Worm (Caenorhabditis elegans) whole organism, young adult: ENCODE measurements around the gene zmp-3.

ENCODE experiments used
- B0261.1 ChIP-seq: sonication (generic microtip); optimal IDR thresholded peaks from 2 replicates; lab custom pipeline; 2016; ENCODE audit warnings: mild to moderate bottlenecking, missing genetic modification characterization, moderate library complexity, missing compliant biosample characterization
- C17E4.6 ChIP-seq: fragments of 200-800 bp; sonication (Bioruptor generic); IDR thresholded peaks from 2 replicates; pipeline ENCODE4 v1.3.6; 2022; ENCODE audit warnings: missing genetic modification reagents, missing genetic modification characterization, missing compliant biosample characterization
- F22D6.2 ChIP-seq: sonication (generic microtip); optimal IDR thresholded peaks from 2 replicates; lab custom pipeline; 2016; ENCODE audit warnings: mild to moderate bottlenecking, missing genetic modification characterization, missing compliant biosample characterization
- F37B4.10 ChIP-seq: fragments of 200-800 bp; sonication (Bioruptor generic); IDR thresholded peaks from 2 replicates; pipeline ENCODE4 v1.3.6; 2022; ENCODE audit warnings: missing genetic modification characterization, missing compliant biosample characterization
- F55B11.4 ChIP-seq: sonication (generic microtip); optimal IDR thresholded peaks from 2 replicates; lab custom pipeline; 2016; ENCODE audit warnings: missing compliant biosample characterization, missing genetic modification characterization, borderline replicate concordance; ENCODE audit not compliant: insufficient read depth
- F57A8.1 ChIP-seq: fragments of 200-800 bp; sonication (Bioruptor generic); optimal IDR thresholded peaks from 2 replicates; lab custom pipeline; 2018; ENCODE audit warnings: mild to moderate bottlenecking, missing genetic modification characterization, moderate library complexity, missing compliant biosample characterization
- K12H6.12 ChIP-seq: fragments of 200-800 bp; sonication (Bioruptor generic); optimal IDR thresholded peaks from 2 replicates; lab custom pipeline; 2018; ENCODE audit warnings: mild to moderate bottlenecking, missing genetic modification characterization, missing compliant biosample characterization
- T26A5.8 ChIP-seq: sonication (generic microtip); optimal IDR thresholded peaks from 2 replicates; lab custom pipeline; 2016; ENCODE audit warnings: missing genetic modification characterization, missing compliant biosample characterization
- Y95B8A.8 ChIP-seq: fragments of 200-800 bp; sonication (Bioruptor generic); IDR thresholded peaks from 2 replicates; pipeline ENCODE4 v1.3.6; 2022; ENCODE audit warnings: missing genetic modification reagents, missing genetic modification characterization, missing compliant biosample characterization
- ZK185.1 ChIP-seq: sonication (generic microtip); optimal IDR thresholded peaks from 2 replicates; lab custom pipeline; 2016; ENCODE audit warnings: mild to moderate bottlenecking, missing genetic modification characterization, missing compliant biosample characterization; ENCODE audit not compliant: poor library complexity, severe bottlenecking
- aptf-2 ChIP-seq: fragments of 200-800 bp; sonication (Bioruptor generic); conservative IDR thresholded peaks from 2 replicates; pipeline ENCODE4 v1.3.6; 2022; ENCODE audit warnings: missing genetic modification reagents, missing genetic modification characterization, missing compliant biosample characterization
- ccch-3 ChIP-seq: fragments of 200-800 bp; sonication (Bioruptor generic); optimal IDR thresholded peaks from 2 replicates; lab custom pipeline; 2018; ENCODE audit warnings: mild to moderate bottlenecking, missing genetic modification characterization, missing compliant biosample characterization
- ceh-27 ChIP-seq: fragments of 200-800 bp; sonication (Bioruptor generic); optimal IDR thresholded peaks from 2 replicates; lab custom pipeline; 2018; ENCODE audit warnings: mild to moderate bottlenecking, missing genetic modification characterization, moderate library complexity, missing compliant biosample characterization
- ceh-58 ChIP-seq: fragments of 200-800 bp; sonication (Bioruptor generic); IDR thresholded peaks from 2 replicates; pipeline ENCODE4 v1.3.6; 2022; ENCODE audit warnings: missing genetic modification characterization, missing compliant biosample characterization
- efl-1 ChIP-seq: fragments of 150-350 bp; optimal IDR thresholded peaks from 2 replicates; lab custom pipeline; 2014; ENCODE audit warnings: missing biosample characterization, missing genetic modification reagents, missing genetic modification characterization
- ets-4 ChIP-seq: fragments of 200-800 bp; sonication (Bioruptor generic); optimal IDR thresholded peaks from 2 replicates; lab custom pipeline; 2018; ENCODE audit warnings: mild to moderate bottlenecking, missing genetic modification characterization, missing compliant biosample characterization
- hlh-26 ChIP-seq: fragments of 200-800 bp; sonication (Bioruptor generic); conservative IDR thresholded peaks from 2 replicates; pipeline ENCODE4 v1.3.6; 2022; ENCODE audit warnings: missing genetic modification reagents, missing genetic modification characterization, missing compliant biosample characterization
- lsy-27 ChIP-seq: sonication (generic microtip); optimal IDR thresholded peaks from 2 replicates; lab custom pipeline; 2017; ENCODE audit warnings: missing genetic modification characterization, mild to moderate bottlenecking, missing compliant biosample characterization, antibody characterized with exemption, missing genotype, borderline replicate concordance; ENCODE audit not compliant: insufficient read depth
- madf-3 ChIP-seq: fragments of 200-800 bp; sonication (Bioruptor generic); IDR thresholded peaks from 2 replicates; pipeline ENCODE4 v1.3.6; 2022; ENCODE audit warnings: missing genetic modification reagents, missing genetic modification characterization, missing compliant biosample characterization
- mel-28 ChIP-seq: sonication (generic microtip); optimal IDR thresholded peaks from 2 replicates; lab custom pipeline; 2016; ENCODE audit warnings: borderline replicate concordance, mild to moderate bottlenecking, missing genetic modification characterization, missing compliant biosample characterization
- nfya-2 ChIP-seq: fragments of 200-800 bp; sonication (Bioruptor generic); IDR thresholded peaks from 2 replicates; pipeline ENCODE4 v1.3.6; 2022; ENCODE audit warnings: missing genetic modification reagents, missing genetic modification characterization, missing compliant biosample characterization
- nhr-27 ChIP-seq: fragments of 200-800 bp; sonication (Bioruptor generic); optimal IDR thresholded peaks from 2 replicates; lab custom pipeline; 2018; ENCODE audit warnings: mild to moderate bottlenecking, missing genetic modification characterization, moderate library complexity, missing compliant biosample characterization
- nhr-80 ChIP-seq: sonication (generic microtip); optimal IDR thresholded peaks from 2 replicates; lab custom pipeline; 2016; ENCODE audit warnings: missing genetic modification characterization, missing compliant biosample characterization
- pha-4 ChIP-seq: fragments of 150-350 bp; sonication (generic microtip); optimal IDR thresholded peaks from 2 replicates; lab custom pipeline; 2014; ENCODE audit warnings: missing biosample characterization, missing genetic modification reagents, missing genetic modification characterization
- rec-8 ChIP-seq, 2 experiments: sonication (generic microtip); optimal IDR thresholded peaks; 2 replicates each; lab custom pipeline; 2016; ENCODE audit warnings: mild to moderate bottlenecking in 2 of 2, missing genetic modification characterization in 2 of 2, missing genetic modification reagents in 2 of 2, missing genotype in 2 of 2, missing biosample characterization in 1 of 2, missing compliant biosample characterization in 1 of 2, moderate library complexity in 1 of 2
- repo-1 ChIP-seq: sonication (generic microtip); optimal IDR thresholded peaks from 2 replicates; lab custom pipeline; 2017; ENCODE audit warnings: mild to moderate bottlenecking, missing genetic modification characterization, missing compliant biosample characterization
- sea-2 ChIP-seq: fragments of 200-800 bp; sonication (Bioruptor generic); IDR thresholded peaks from 2 replicates; pipeline ENCODE4 v1.3.6; 2022; ENCODE audit warnings: missing genetic modification characterization, missing compliant biosample characterization
- snpc-3.4 ChIP-seq: sonication (generic microtip); optimal IDR thresholded peaks from 2 replicates; lab custom pipeline; 2017; ENCODE audit warnings: missing genetic modification characterization, mild to moderate bottlenecking, missing compliant biosample characterization, antibody characterized with exemption, moderate library complexity, missing genotype, missing genetic modification reagents
- tbp1 ChIP-seq: fragments of 200-800 bp; sonication (Bioruptor generic); optimal IDR thresholded peaks from 2 replicates; lab custom pipeline; 2018; ENCODE audit warnings: mild to moderate bottlenecking, missing genetic modification characterization, missing compliant biosample characterization
- tbx-9 ChIP-seq: sonication (generic microtip); optimal IDR thresholded peaks from 2 replicates; lab custom pipeline; 2016; ENCODE audit warnings: borderline replicate concordance, missing genetic modification characterization, inconsistent platforms, missing compliant biosample characterization
- zfh-2 ChIP-seq: fragments of 200-800 bp; sonication (Bioruptor generic); conservative IDR thresholded peaks from 2 replicates; pipeline ENCODE4 v1.3.6; 2022; ENCODE audit warnings: missing genetic modification reagents, missing genetic modification characterization, missing compliant biosample characterization
- ztf-3 ChIP-seq: fragments of 200-800 bp; sonication (Bioruptor generic); optimal IDR thresholded peaks from 2 replicates; lab custom pipeline; 2018; ENCODE audit warnings: mild to moderate bottlenecking, missing genetic modification characterization, missing compliant biosample characterization

Gene zmp-3

ce11 chrV:2883097-2883496, 26.3 kb downstream of the zmp-3 start:
- TF ChIP-seq F37B4.10 (GFP tag; lab: Robert Waterston, UW) (peak; percentile 96; the same call in 1 of the 2 replicates), B0261.1 (tag; lab: Kevin White, UChicago) (no peak), Y95B8A.8 (GFP tag; lab: Robert Waterston, UW) (no peak), madf-3 (GFP tag; lab: Robert Waterston, UW) (0 out of 2 replicates have a peak, but pooled peaks have one; percentile 41), tbx-9 (tag; lab: Kevin White, UChicago) (no peak), snpc-3.4 (tag; lab: Kevin White, UChicago) (no peak)

DNA sequence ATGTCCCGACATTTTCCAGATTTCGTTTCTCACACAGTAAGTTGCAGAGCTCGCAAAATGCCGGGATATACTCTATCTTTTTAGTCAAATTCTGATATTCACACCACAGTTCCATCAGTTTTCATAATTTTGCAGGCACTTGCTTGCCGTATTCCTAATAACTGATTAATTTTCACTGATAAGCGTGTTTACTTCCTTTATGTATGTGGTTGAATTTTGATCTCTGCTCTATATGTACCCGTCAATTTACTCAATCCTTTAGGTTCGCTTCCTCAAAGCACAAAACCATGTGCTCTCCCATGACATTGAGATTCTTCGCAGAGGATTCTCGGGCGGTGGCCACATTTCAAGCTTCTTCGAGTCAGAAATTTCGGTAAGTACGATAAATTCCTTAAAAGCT, 27.9 kb downstream of the zmp-3 start:
- TF ChIP-seq mel-28 (tag; lab: Kevin White, UChicago) (no peak), nhr-27 (tag; lab: Kevin White, UChicago) (no peak), tbp1 (GFP tag; lab: Kevin White, UChicago) (no peak), K12H6.12 (tag; lab: Kevin White, UChicago) (no peak), pha-4 (tag; lab: Kevin White, UChicago) (peak; percentile 34), F55B11.4 (tag; lab: Kevin White, UChicago) (no peak), Y95B8A.8 (GFP tag; lab: Robert Waterston, UW) (no peak), aptf-2 (GFP tag; lab: Robert Waterston, UW) (no peak), nhr-80 (peak; percentile 23), ZK185.1 (no peak), ets-4 (GFP tag; lab: Kevin White, UChicago) (no peak), C17E4.6 (GFP tag; lab: Robert Waterston, UW) (no peak), nfya-2 (GFP tag; lab: Robert Waterston, UW) (no peak), ccch-3 (GFP tag; lab: Kevin White, UChicago) (no peak), sea-2 (GFP tag; lab: Robert Waterston, UW) (no peak)

DNA sequence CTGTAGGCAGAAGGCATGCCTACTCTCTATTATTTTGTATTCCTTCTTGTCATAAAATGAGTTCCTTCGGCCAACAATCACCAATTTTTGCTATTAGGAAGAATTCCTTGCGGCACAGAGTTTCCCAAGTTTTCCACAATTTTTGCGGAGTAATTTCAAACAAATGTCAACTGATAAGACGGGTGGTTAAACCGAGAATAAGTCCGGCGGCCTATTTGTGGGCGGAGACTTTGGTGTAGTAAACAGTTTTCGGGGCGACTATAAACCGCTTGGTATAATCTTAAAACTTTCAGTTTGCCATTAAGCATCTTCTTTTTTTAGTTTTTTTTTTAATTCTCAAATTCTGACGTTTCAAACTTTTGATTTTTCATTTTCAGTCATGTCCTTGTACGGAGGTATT, 28.4 kb downstream of the zmp-3 start, which contains the start of gene ifc-1:
Gene ifc-1 (plus strand): TSS at position 378 of the 400 bp plus-strand sequence.
- TF ChIP-seq T26A5.8 (no peak), hlh-26 (no peak), efl-1 (GFP tag; lab: Kevin White, UChicago) (no peak), F22D6.2 (no peak), F57A8.1 (GFP tag; lab: Kevin White, UChicago) (no peak), repo-1 (tag; lab: Kevin White, UChicago) (no peak), lsy-27 (tag; lab: Kevin White, UChicago) (no peak), zfh-2 (GFP tag; lab: Robert Waterston, UW) (no peak), rec-8 (tag; optimal IDR thresholded peaks at IDR 0.05; lab: Kevin White, UChicago) (no peak), F55B11.4 (tag; lab: Kevin White, UChicago) (no peak), ztf-3 (GFP tag; lab: Kevin White, UChicago) (no peak)

DNA sequence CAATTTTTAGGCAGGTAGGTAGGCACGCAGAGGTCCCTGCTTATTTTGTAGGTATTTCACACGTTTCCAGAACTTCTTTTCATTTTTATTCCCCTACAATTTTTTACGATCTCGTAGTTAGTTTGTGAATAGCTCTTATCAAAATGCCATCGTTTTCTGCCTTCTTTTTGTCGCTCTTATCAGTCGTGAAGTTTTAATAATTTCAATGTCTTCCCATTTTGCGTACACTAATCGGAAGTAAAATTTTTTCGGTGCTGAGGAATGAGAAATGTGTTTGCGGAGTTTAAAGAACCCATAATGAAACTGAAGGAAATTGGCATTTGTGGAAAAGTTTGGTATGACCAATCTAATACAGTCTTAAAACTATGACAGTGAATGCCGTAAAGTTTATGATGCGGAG, 29.1 kb downstream of the zmp-3 start:
- TF ChIP-seq nhr-80 (peak; percentile 45), ceh-27 (GFP tag; lab: Kevin White, UChicago) (no peak)

ce11 chrV:2879801-2880200, 29.6 kb downstream of the zmp-3 start, which contains the start of gene str-39:
str-39 (minus strand) TSS chrV:2879901.
- TF ChIP-seq ceh-58: no peak
